Fruit fly (Drosophila melanogaster): Measurements from ENCODE around the gene mthl15.

- TF ChIP-seq CG14711 (tag; optimal IDR thresholded peaks at IDR 0.05) = peak; percentile 20
- TF ChIP-seq CG12768 (GFP tag; optimal IDR thresholded peaks at IDR 0.05) = no peak
- no peak for TF ChIP-seq CG5204 (GFP tag; optimal IDR thresholded peaks at IDR 0.05)
Measured at dm6 chr2L:10263830-10264634, 25.9 kb upstream of the mthl15 start, which contains the start of gene REPTOR-BP.
